Worm (Caenorhabditis elegans) whole organism, late embryonic: Measurements from ENCODE around the gene oac-2.
"Not testable (repeated sequence)": the region's sequence is repeated elsewhere in the genome, so short reads cannot be mapped to it uniquely, and the experiment has no call there.

Experiments
- C08G9.2 ChIP-seq: sonication (generic microtip); optimal IDR thresholded peaks from 2 replicates; lab custom pipeline; 2016; ENCODE audit warnings: mild to moderate bottlenecking, missing genetic modification characterization, moderate library complexity, missing compliant biosample characterization
- C38D4.7 ChIP-seq: fragments of 200-800 bp; sonication (Bioruptor generic); optimal IDR thresholded peaks from 2 replicates; lab custom pipeline; 2018; ENCODE audit warnings: mild to moderate bottlenecking, missing genetic modification characterization, moderate library complexity, missing compliant biosample characterization
- K09A11.1 ChIP-seq: sonication (generic microtip); optimal IDR thresholded peaks from 2 replicates; lab custom pipeline; 2017; ENCODE audit warnings: antibody characterized with exemption, mild to moderate bottlenecking, missing genetic modification characterization, missing compliant biosample characterization; ENCODE audit not compliant: insufficient read depth
- T23F11.4 ChIP-seq: fragments of 200-800 bp; sonication (Bioruptor generic); optimal IDR thresholded peaks from 2 replicates; lab custom pipeline; 2018; ENCODE audit warnings: mild to moderate bottlenecking, missing genetic modification characterization, missing compliant biosample characterization
- Y22D7AL.16 ChIP-seq: sonication (generic microtip); optimal IDR thresholded peaks from 2 replicates; lab custom pipeline; 2016; ENCODE audit warnings: missing genetic modification characterization, missing compliant biosample characterization
- ceh-14 ChIP-seq: sonication (generic microtip); optimal IDR thresholded peaks from 2 replicates; lab custom pipeline; 2016; ENCODE audit warnings: missing genotype, missing genetic modification characterization, missing compliant biosample characterization
- ceh-18 ChIP-seq: sonication (generic microtip); optimal IDR thresholded peaks from 2 replicates; lab custom pipeline; 2016; ENCODE audit warnings: missing genetic modification characterization, missing compliant biosample characterization
- ceh-19 ChIP-seq: fragments of 200-800 bp; sonication (Bioruptor generic); optimal IDR thresholded peaks from 2 replicates; lab custom pipeline; 2018; ENCODE audit warnings: mild to moderate bottlenecking, missing genetic modification characterization, missing compliant biosample characterization
- ceh-2 ChIP-seq: sonication (generic microtip); optimal IDR thresholded peaks from 2 replicates; lab custom pipeline; 2016; ENCODE audit warnings: missing genotype, missing genetic modification characterization, missing compliant biosample characterization
- ceh-22 ChIP-seq: sonication (generic microtip); optimal IDR thresholded peaks from 2 replicates; lab custom pipeline; 2017; ENCODE audit warnings: missing biosample characterization, missing genetic modification characterization
- ceh-30 ChIP-seq: fragments of 150-350 bp; optimal IDR thresholded peaks from 2 replicates; lab custom pipeline; 2014; ENCODE audit warnings: missing biosample characterization, missing genetic modification characterization
- ceh-31 ChIP-seq: sonication (generic microtip); optimal IDR thresholded peaks from 2 replicates; lab custom pipeline; 2016; ENCODE audit warnings: missing genetic modification characterization, missing compliant biosample characterization
- ceh-45 ChIP-seq: fragments of 200-800 bp; sonication (Bioruptor generic); IDR thresholded peaks from 2 replicates; pipeline ENCODE4 v1.3.6; 2022; ENCODE audit warnings: missing genetic modification reagents, missing genetic modification characterization, missing compliant biosample characterization
- che-1 ChIP-seq: sonication (generic microtip); optimal IDR thresholded peaks from 2 replicates; lab custom pipeline; 2016; ENCODE audit warnings: mild to moderate bottlenecking, missing genetic modification characterization, missing compliant biosample characterization
- dmd-4 ChIP-seq: sonication (generic microtip); optimal IDR thresholded peaks from 2 replicates; lab custom pipeline; 2016; ENCODE audit warnings: borderline replicate concordance, missing genetic modification characterization, missing compliant biosample characterization
- elt-2 ChIP-seq: sonication (generic microtip); optimal IDR thresholded peaks from 2 replicates; lab custom pipeline; 2016; ENCODE audit warnings: missing genetic modification reagents, missing genetic modification characterization, missing compliant biosample characterization
- fax-1 ChIP-seq: sonication (generic microtip); optimal IDR thresholded peaks from 2 replicates; lab custom pipeline; 2016; ENCODE audit warnings: missing genotype, missing genetic modification characterization, missing compliant biosample characterization
- fkh-10 ChIP-seq: fragments of 150-350 bp; optimal IDR thresholded peaks from 2 replicates; lab custom pipeline; 2014; ENCODE audit warnings: missing biosample characterization, missing genetic modification reagents, missing genetic modification characterization
- gmeb-2 ChIP-seq: sonication (generic microtip); optimal IDR thresholded peaks from 2 replicates; lab custom pipeline; 2016; ENCODE audit warnings: missing genetic modification characterization, inconsistent platforms, missing compliant biosample characterization
- hlh-15 ChIP-seq: sonication (generic microtip); optimal IDR thresholded peaks from 2 replicates; lab custom pipeline; 2016; ENCODE audit warnings: missing genetic modification characterization, missing compliant biosample characterization
- hlh-30 ChIP-seq: sonication (generic microtip); optimal IDR thresholded peaks from 2 replicates; lab custom pipeline; 2017; ENCODE audit warnings: antibody characterized with exemption, missing genetic modification characterization, missing compliant biosample characterization; ENCODE audit not compliant: insufficient read depth
- hlh-6 ChIP-seq: sonication (generic microtip); optimal IDR thresholded peaks from 2 replicates; lab custom pipeline; 2016; ENCODE audit warnings: missing genotype, missing genetic modification characterization, missing compliant biosample characterization
- hlh-8 ChIP-seq: sonication (generic microtip); optimal IDR thresholded peaks from 2 replicates; lab custom pipeline; 2016; ENCODE audit warnings: missing genotype, missing genetic modification characterization, missing compliant biosample characterization
- lim-6 ChIP-seq: sonication (generic microtip); optimal IDR thresholded peaks from 2 replicates; lab custom pipeline; 2016; ENCODE audit warnings: missing genetic modification characterization, missing compliant biosample characterization
- madf-2 ChIP-seq: sonication (generic microtip); optimal IDR thresholded peaks from 2 replicates; lab custom pipeline; 2017; ENCODE audit warnings: missing genetic modification characterization, missing compliant biosample characterization
- odd-2 ChIP-seq: sonication (generic microtip); optimal IDR thresholded peaks from 2 replicates; lab custom pipeline; 2017; ENCODE audit warnings: antibody characterized with exemption, mild to moderate bottlenecking, missing genetic modification characterization, missing compliant biosample characterization
- pag-3 ChIP-seq: sonication (generic microtip); optimal IDR thresholded peaks from 2 replicates; lab custom pipeline; 2016; ENCODE audit warnings: missing compliant biosample characterization, missing genetic modification characterization, borderline replicate concordance
- pat-9 ChIP-seq: fragments of 200-800 bp; sonication (Bioruptor generic); optimal IDR thresholded peaks from 2 replicates; lab custom pipeline; 2018; ENCODE audit warnings: mild to moderate bottlenecking, missing genetic modification characterization, moderate library complexity, missing compliant biosample characterization
- pax-1 ChIP-seq: fragments of 150-350 bp; optimal IDR thresholded peaks from 2 replicates; lab custom pipeline; 2014; ENCODE audit warnings: missing biosample characterization, missing genetic modification characterization
- pha-2 ChIP-seq: sonication (generic microtip); optimal IDR thresholded peaks from 2 replicates; lab custom pipeline; 2017; ENCODE audit warnings: mild to moderate bottlenecking, missing genetic modification characterization, missing compliant biosample characterization
- pros-1 ChIP-seq: fragments of 150-350 bp; optimal IDR thresholded peaks from 2 replicates; lab custom pipeline; 2014; ENCODE audit warnings: missing biosample characterization, missing genetic modification reagents, missing genetic modification characterization
- ref-2 ChIP-seq: sonication (generic microtip); optimal IDR thresholded peaks from 2 replicates; lab custom pipeline; 2016; ENCODE audit warnings: missing genetic modification characterization, missing compliant biosample characterization
- sox-2 ChIP-seq: fragments of 200-800 bp; sonication (Bioruptor generic); IDR thresholded peaks from 2 replicates; pipeline ENCODE4 v1.3.6; 2022; ENCODE audit warnings: missing genetic modification reagents, missing genetic modification characterization, missing compliant biosample characterization
- sox-4 ChIP-seq: sonication (generic microtip); optimal IDR thresholded peaks from 2 replicates; lab custom pipeline; 2017; ENCODE audit warnings: mild to moderate bottlenecking, missing genetic modification characterization, inconsistent platforms, missing compliant biosample characterization
- syd-9 ChIP-seq: sonication (generic microtip); optimal IDR thresholded peaks from 2 replicates; lab custom pipeline; 2016; ENCODE audit warnings: mild to moderate bottlenecking, missing genetic modification characterization, moderate library complexity, missing compliant biosample characterization
- tbx-2 ChIP-seq: sonication (generic microtip); optimal IDR thresholded peaks from 2 replicates; lab custom pipeline; 2016; ENCODE audit warnings: missing genetic modification characterization, missing compliant biosample characterization
- ttx-3 ChIP-seq: sonication (generic microtip); optimal IDR thresholded peaks from 2 replicates; lab custom pipeline; 2016; ENCODE audit warnings: missing genetic modification reagents, missing genetic modification characterization, missing compliant biosample characterization
- unc-3 ChIP-seq, 2 experiments: fragments of 200-800 bp in 1 of 2; sonication (Bioruptor generic) in 1 of 2; sonication (generic microtip) in 1 of 2; conservative IDR thresholded peaks in 1 of 2; optimal IDR thresholded peaks in 1 of 2; 2 replicates each; pipeline versions ENCODE4 v1.3.6 to Lab custom; 2016 to 2022; ENCODE audit warnings: missing compliant biosample characterization in 2 of 2, missing genetic modification characterization in 2 of 2, missing genetic modification reagents in 1 of 2
- zip-5 ChIP-seq: sonication (generic microtip); optimal IDR thresholded peaks from 2 replicates; lab custom pipeline; 2016; ENCODE audit warnings: missing genetic modification characterization, missing compliant biosample characterization

Gene oac-2

DNA sequence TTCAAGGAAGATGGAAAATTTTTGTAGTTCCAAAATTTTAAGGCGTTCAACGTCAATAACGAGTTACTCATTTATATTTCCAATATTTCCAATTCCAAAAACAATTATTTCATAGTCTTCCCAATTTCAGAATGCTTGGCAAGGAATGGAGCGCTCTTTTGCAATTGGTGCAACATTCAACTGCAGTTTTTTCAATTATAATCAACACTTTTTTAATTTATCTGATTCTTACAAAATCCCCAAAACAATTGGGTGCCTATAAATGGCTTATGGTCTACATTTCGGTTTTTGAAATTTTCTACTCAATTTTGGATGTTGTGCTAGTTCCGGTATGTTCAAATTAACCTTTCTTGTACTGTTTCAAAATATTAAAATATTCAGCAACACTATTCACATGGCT is 32.8 kb upstream of the oac-2 start, which contains the start of gene str-225:
Gene str-225, plus strand, starts transcription at position 132 of the 400 bp plus-strand sequence.
- TF ChIP-seq ceh-19 (no peak), syd-9 (tag; lab: Kevin White, UChicago) (no peak), gmeb-2 (tag; lab: Kevin White, UChicago) (no peak), zip-5 (tag; lab: Kevin White, UChicago) (no peak), tbx-2 (tag; lab: Kevin White, UChicago) (no peak), hlh-8 (tag; lab: Kevin White, UChicago) (no peak), T23F11.4 (no peak), fax-1 (tag; lab: Kevin White, UChicago) (no peak), hlh-30 (no peak), madf-2 (tag; lab: Kevin White, UChicago) (no peak), C38D4.7 (GFP tag; lab: Kevin White, UChicago) (no peak), ceh-45 (GFP tag; lab: Robert Waterston, UW) (no peak), elt-2 (no peak), ceh-30 (no peak), sox-4 (tag; lab: Kevin White, UChicago) (no peak), ref-2 (tag; lab: Kevin White, UChicago) (no peak), ceh-18 (tag; lab: Kevin White, UChicago) (no peak), ttx-3 (tag; lab: Kevin White, UChicago) (no peak), ceh-31 (tag; lab: Kevin White, UChicago) (no peak)

DNA sequence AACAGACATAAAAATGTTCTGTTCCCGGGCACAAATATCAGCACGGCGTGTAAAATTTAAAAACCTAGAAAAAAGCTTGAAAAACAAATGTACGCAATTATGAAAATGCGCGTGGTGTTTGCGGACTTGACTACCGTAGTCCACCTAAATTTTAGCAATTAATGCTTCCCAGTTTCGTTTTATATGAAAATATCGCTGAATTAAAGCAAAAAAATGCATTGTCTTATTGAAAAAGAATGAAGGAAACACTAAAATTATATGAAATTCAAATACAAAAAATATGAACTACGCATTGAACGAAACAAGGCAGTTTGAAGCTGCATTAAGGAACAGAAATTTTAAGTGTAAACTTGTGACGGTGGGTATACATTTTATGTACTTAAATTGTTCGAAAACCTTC is 31.3 kb upstream of the oac-2 start, which contains the start of gene ugt-64:
Gene ugt-64, minus strand, starts transcription at position 101 of the 400 bp plus-strand sequence.
- TF ChIP-seq pros-1; ceh-45 (GFP tag; lab: Robert Waterston, UW); T23F11.4: not testable (repeated sequence)

DNA sequence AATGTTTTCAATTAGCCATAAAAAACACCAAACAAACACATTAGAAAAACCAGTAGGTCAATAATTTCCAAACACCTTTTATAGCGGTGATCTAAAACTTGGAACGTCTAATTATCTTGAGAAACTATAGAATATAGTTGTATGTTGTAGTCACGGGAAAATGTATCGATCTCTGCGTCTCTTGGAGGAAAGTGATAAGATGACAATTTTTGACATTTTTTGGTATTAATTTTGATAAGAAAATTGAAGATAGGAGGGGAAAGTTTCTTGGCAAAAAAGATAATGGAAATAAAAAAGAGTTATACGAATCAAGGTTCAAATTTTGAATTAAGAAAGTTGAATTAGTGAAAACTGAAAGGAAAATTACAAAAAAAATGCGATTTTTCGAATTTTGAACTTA is 30.8 kb upstream of the oac-2 start:
- TF ChIP-seq ceh-14 (no peak), C08G9.2 (tag; lab: Kevin White, UChicago) (no peak), elt-2 (peak; percentile 91)

DNA sequence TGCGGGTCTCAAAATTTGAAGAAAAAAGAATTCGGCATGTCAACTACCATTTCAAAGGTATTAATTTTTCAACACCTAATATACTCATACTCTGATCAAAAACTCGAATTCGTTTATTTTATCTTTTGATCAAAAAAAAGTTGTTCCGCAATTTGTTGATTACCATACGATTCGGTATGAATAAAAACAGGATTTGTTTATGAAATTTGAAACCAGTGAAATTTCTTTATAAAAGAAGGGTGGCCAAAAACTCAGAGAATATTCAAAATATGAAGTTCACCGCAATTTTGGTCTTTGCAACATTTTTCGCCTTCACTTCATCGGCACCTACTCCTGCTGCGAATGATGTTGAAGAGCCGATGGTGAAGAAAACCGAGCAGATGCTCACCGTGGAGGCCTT is 27.1 kb upstream of the oac-2 start, which contains the start of the genes C07G3.8 and C07G3.10:
Gene C07G3.8, minus strand, starts transcription at position 101 of the 400 bp plus-strand sequence.
Gene C07G3.10, plus strand, starts transcription at position 270 of the 400 bp plus-strand sequence.
- TF ChIP-seq Y22D7AL.16 (tag; lab: Kevin White, UChicago) (no peak), ceh-2 (tag; lab: Kevin White, UChicago) (no peak), sox-2 (GFP tag; lab: Robert Waterston, UW) (no peak), madf-2 (tag; lab: Kevin White, UChicago) (no peak), C08G9.2 (tag; lab: Kevin White, UChicago) (no peak), elt-2 (no peak), ceh-14 (no peak), fkh-10 (GFP tag; lab: Kevin White, UChicago) (no peak), unc-3 (GFP tag; conservative IDR thresholded peaks at IDR 0.05; lab: Robert Waterston, UW) (no peak), unc-3 (tag; optimal IDR thresholded peaks at IDR 0.05; lab: Kevin White, UChicago) (no peak), pat-9 (no peak), ceh-22 (tag; lab: Kevin White, UChicago) (no peak), hlh-30 (no peak), che-1 (no peak), lim-6 (tag; lab: Kevin White, UChicago) (no peak), K09A11.1 (no peak), dmd-4 (tag; lab: Kevin White, UChicago) (no peak), ceh-19 (no peak)
- TF ChIP-seq, all 69 proteins: peak for 0

DNA sequence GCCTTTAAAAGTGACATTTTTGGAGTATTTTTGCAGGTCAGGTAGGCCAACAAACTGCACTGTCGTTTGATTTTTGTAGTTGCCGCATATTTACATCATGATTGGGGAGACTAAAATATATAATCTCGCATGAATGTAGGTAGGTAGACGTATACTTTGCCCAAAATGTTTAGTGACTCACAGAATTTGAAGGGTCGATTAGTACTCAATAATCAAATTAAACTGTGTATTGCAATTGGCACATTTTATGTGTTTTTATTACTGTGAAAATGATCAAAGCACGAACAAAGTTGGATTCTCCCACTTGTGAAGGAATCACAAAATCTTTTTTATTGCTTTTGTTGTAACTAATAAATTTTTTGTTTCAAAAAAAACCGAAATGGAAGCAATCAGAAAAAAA is 22.0 kb upstream of the oac-2 start, which contains the start of gene C07G3.15:
Gene C07G3.15, minus strand, starts transcription at position 101 of the 400 bp plus-strand sequence.
- TF ChIP-seq pax-1 (tag; lab: Kevin White, UChicago) (no peak), hlh-15 (tag; lab: Kevin White, UChicago) (no peak), ceh-19 (no peak), fax-1 (tag; lab: Kevin White, UChicago) (no peak), hlh-30 (no peak), pag-3 (no peak), fkh-10 (GFP tag; lab: Kevin White, UChicago) (no peak), pha-2 (tag; lab: Kevin White, UChicago) (no peak), odd-2 (no peak), hlh-6 (tag; lab: Kevin White, UChicago) (no peak), tbx-2 (tag; lab: Kevin White, UChicago) (no peak)
- TF ChIP-seq, all 69 proteins: peak for 0
